Worm (Caenorhabditis elegans): ENCODE results near the gene Y67D8B.1.
A peak's percentile ranks its signal among the peaks of the same experiment; 100 is the strongest.
"Not testable (repeated sequence)": the region's sequence is repeated elsewhere in the genome, so short reads cannot be mapped to it uniquely, and the experiment has no call there.

Y67D8B.1 gene

DNA sequence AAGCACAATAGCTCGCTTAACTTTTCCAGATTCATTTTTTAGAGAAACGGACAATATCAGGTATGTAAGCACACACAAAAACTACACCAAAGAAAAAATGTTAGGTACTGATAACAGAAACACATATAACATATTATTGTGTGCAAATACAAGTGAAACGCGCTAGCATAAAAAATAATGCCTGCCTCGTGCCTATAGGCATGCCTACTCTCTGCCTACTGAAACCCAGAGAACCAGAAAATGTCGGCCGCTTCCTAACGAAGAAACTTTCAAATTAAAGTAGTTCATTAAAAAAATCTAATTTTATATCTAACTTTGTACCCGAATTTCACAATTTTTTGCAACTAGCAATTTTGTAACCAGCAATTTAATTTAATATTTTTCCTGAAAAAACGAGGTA, at the start of gene Y67D8B.1:
Gene Y67D8B.1 (minus strand): TSS at position 101 of the 400 bp plus-strand sequence.
- TF ChIP-seq nhr-11 (tag; optimal IDR thresholded peaks at IDR 0.05); ama-1 (optimal IDR thresholded peaks at IDR 0.05); sem-4 (tag; optimal IDR thresholded peaks at IDR 0.05): not testable (repeated sequence)

DNA sequence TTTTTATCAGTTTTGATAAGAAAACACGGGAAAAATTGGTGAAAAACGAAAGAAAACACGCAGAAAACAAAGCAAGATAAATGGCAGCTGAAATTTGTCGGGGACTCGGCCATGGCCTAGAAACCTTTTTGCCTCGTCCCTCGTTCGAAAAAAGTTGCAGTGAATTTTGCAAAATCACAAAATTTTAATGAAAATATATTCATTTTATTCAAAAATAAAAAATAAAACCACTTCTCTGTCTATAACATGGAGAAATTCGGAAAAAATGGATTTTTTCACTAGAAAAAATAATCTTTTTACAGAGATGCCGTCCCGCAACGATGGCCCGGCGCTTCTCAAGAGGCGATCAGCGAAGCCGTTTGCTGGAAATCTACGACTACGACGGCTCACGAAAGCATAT, 49.7 kb upstream of the Y67D8B.1 start, which contains the start of gene Y67D8A.2:
Gene Y67D8A.2 (plus strand): TSS at position 301 of the 400 bp plus-strand sequence.
- TF ChIP-seq fos-1 (tag; optimal IDR thresholded peaks at IDR 0.05) (no peak), peb-1 (tag; optimal IDR thresholded peaks at IDR 0.05) (no peak), nhr-12 (tag; optimal IDR thresholded peaks at IDR 0.05) (no peak), nhr-77 (tag; optimal IDR thresholded peaks at IDR 0.05) (no peak), lsy-2 (tag; optimal IDR thresholded peaks at IDR 0.05) (no peak), R02D3.7 (tag; optimal IDR thresholded peaks at IDR 0.05) (no peak), crh-2 (tag; optimal IDR thresholded peaks at IDR 0.05) (no peak), mab-5 (tag; optimal IDR thresholded peaks at IDR 0.05) (no peak), lin-11 (tag; optimal IDR thresholded peaks at IDR 0.05) (no peak), ztf-11 (tag; optimal IDR thresholded peaks at IDR 0.05) (no peak)

DNA sequence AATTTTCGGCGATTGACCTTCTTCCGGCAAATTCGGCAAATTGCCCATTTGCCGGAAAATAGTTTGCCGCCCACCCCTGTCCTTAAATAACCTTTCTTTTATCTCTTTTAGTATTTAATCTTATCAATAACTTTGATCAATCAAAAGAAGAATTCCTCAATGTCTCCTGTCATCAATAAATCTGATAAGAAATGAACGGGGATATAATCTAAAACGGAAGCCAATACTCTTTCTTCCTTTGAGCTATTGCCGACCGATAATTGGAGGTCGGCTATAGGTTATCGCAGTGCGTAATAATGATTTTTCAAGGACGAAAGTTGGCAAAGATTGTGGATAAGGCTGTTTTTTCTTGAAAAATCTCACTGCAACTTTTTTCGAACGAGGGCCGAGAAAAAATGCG, 48.7 kb upstream of the Y67D8B.1 start:
- TF ChIP-seq lin-13 (GFP tag; optimal IDR thresholded peaks at IDR 0.05) (no peak), R02D3.7 (tag; optimal IDR thresholded peaks at IDR 0.05) (no peak)

DNA sequence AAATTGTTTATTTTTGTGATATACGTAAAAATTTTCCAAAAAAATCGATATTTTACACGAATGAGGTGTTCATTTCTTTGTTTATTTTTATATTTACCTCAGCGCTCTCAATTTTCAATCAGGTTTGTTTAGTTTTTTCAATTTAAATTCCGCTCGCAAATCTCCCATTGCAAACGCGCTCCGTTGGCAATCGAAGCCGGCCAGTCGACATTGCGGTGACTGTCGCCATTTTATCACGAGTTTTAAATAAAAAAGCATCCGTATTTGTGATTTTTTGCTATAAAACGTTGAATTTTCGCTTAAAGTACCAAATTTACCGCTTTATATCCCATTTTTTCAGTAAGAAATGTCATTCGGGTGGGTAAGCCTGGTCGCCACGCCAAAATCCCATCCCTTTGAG, 41.0 kb upstream of the Y67D8B.1 start, which contains the start of gene slmp-1:
Gene slmp-1 (plus strand): TSS at position 335 of the 400 bp plus-strand sequence.
- TF ChIP-seq nhr-23 (tag; optimal IDR thresholded peaks at IDR 0.05) (no peak), lin-13 (GFP tag; optimal IDR thresholded peaks at IDR 0.05) (peak; percentile 64), snpc-4 (tag; optimal IDR thresholded peaks at IDR 0.05) (no peak), F13H6.1 (tag; optimal IDR thresholded peaks at IDR 0.05) (no peak), fos-1 (tag; optimal IDR thresholded peaks at IDR 0.05) (peak; percentile 41), nhr-10 (tag; optimal IDR thresholded peaks at IDR 0.05) (no peak), ztf-4 (tag; optimal IDR thresholded peaks at IDR 0.05) (no peak), lin-11 (tag; optimal IDR thresholded peaks at IDR 0.05) (peak; percentile 23), ztf-1 (GFP tag; conservative IDR thresholded peaks at IDR 0.05) (no peak), mab-5 (tag; optimal IDR thresholded peaks at IDR 0.05) (no peak), nhr-12 (tag; optimal IDR thresholded peaks at IDR 0.05) (no peak), sma-9 (GFP tag; optimal IDR thresholded peaks at IDR 0.05) (peak; percentile 27), sma-9 (tag; optimal IDR thresholded peaks at IDR 0.05) (no peak), elt-3 (tag; optimal IDR thresholded peaks at IDR 0.05) (no peak), C34F6.9 (tag; optimal IDR thresholded peaks at IDR 0.05) (peak; percentile 64), lsy-2 (tag; optimal IDR thresholded peaks at IDR 0.05) (peak in 1 of 2 experiments; percentile 71), Y55F3AM.14 (GFP tag; optimal IDR thresholded peaks at IDR 0.05) (no peak), ztf-11 (tag; optimal IDR thresholded peaks at IDR 0.05) (no peak), sma-3 (GFP tag; optimal IDR thresholded peaks at IDR 0.05) (peak; percentile 29), nhr-237 (tag; optimal IDR thresholded peaks at IDR 0.05) (no peak), unc-62 (GFP tag; optimal IDR thresholded peaks at IDR 0.05) (no peak), ZK546.5 (tag; optimal IDR thresholded peaks at IDR 0.05) (no peak), nhr-21 (tag; optimal IDR thresholded peaks at IDR 0.05) (no peak), crh-2 (tag; optimal IDR thresholded peaks at IDR 0.05) (peak; percentile 16), ama-1 (optimal IDR thresholded peaks at IDR 0.05) (no peak), dmd-4 (tag; optimal IDR thresholded peaks at IDR 0.05) (no peak), sem-4 (tag; optimal IDR thresholded peaks at IDR 0.05) (no peak), nhr-25 (tag; optimal IDR thresholded peaks at IDR 0.05) (peak; percentile 5), mdl-1 (tag; optimal IDR thresholded peaks at IDR 0.05) (no peak), unc-39 (tag; optimal IDR thresholded peaks at IDR 0.05) (no peak), unc-55 (GFP tag; optimal IDR thresholded peaks at IDR 0.05) (peak; percentile 61), nhr-129 (tag; optimal IDR thresholded peaks at IDR 0.05) (peak; percentile 44), R02D3.7 (tag; optimal IDR thresholded peaks at IDR 0.05) (no peak), lin-39 (tag; optimal IDR thresholded peaks at IDR 0.05) (no peak), gmeb-1 (tag; optimal IDR thresholded peaks at IDR 0.05) (peak; percentile 90), nhr-6 (tag; optimal IDR thresholded peaks at IDR 0.05) (no peak), elt-1 (tag; optimal IDR thresholded peaks at IDR 0.05) (no peak), blmp-1 (tag; optimal IDR thresholded peaks at IDR 0.05; ENCODE audit: insufficient read depth) (no peak), alr-1 (tag; optimal IDR thresholded peaks at IDR 0.05) (no peak), ceh-16 (tag; optimal IDR thresholded peaks at IDR 0.05) (no peak)
